Fruit fly (Drosophila melanogaster): Measurements from ENCODE around the gene CG17734.

Gene CG17734

DNA sequence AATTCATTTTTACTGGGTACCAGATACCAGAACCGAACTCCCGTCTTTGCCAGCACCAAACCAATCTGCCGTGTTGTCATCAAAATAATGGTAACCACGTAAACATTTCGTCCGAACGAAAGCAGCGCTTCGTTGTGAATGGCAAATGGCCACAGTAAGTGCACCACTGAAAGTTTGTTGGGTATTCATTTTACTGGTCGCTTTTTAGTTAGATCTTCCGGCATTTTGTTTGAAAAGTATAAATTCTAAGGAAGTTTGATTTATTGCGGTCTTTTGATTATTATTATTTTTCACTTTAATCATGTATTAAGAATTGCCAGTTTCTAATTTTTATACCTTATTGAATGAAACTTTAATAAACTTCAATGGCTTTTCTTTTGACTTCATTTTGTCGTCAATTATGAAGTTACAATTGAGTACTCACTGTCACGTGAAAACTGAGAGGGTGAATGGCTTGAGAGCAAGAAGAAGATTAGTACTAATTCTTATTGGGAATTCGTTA, 29.3 kb downstream of the CG17734 start, which contains the start of gene ZnT86D (continued):
- no peak for TF ChIP-seq sima (GFP tag; optimal IDR thresholded peaks at IDR 0.05)
- no peak for TF ChIP-seq Max (GFP tag; optimal IDR thresholded peaks at IDR 0.05)
- TF ChIP-seq Kr (GFP tag; optimal IDR thresholded peaks at IDR 0.05): no peak
- TF ChIP-seq hbn (GFP tag; IDR thresholded peaks at IDR 0.05; ENCODE audit: partially characterized antibody): no peak
- TF ChIP-seq CG12659 (GFP tag; optimal IDR thresholded peaks at IDR 0.05): peak; percentile 84
- no peak for TF ChIP-seq Scr (GFP tag; IDR thresholded peaks at IDR 0.05; ENCODE audit: partially characterized antibody)
- TF ChIP-seq ase (GFP tag; IDR thresholded peaks at IDR 0.05): no peak
- peak; percentile 2 for TF ChIP-seq CG17912 (GFP tag; optimal IDR thresholded peaks at IDR 0.05)
- peak; percentile 5 for TF ChIP-seq Atf-2 (GFP tag; optimal IDR thresholded peaks at IDR 0.05)
- TF ChIP-seq jigr1 (GFP tag; IDR thresholded peaks at IDR 0.05): no peak
- peak; percentile 47 for TF ChIP-seq CG30020 (tag; optimal IDR thresholded peaks at IDR 0.05)
- TF ChIP-seq CG6765 (GFP tag; optimal IDR thresholded peaks at IDR 0.05): no peak
- no peak for TF ChIP-seq Doc2 (GFP tag; IDR thresholded peaks at IDR 0.05)
- TF ChIP-seq CG4404 (GFP tag; IDR thresholded peaks at IDR 0.05): peak; percentile 61
- 0 out of 3 replicates have a peak, but pooled peaks have one; percentile 55 for TF ChIP-seq ci (GFP tag; IDR thresholded peaks at IDR 0.05)
- no peak for TF ChIP-seq CG8359 (GFP tag; optimal IDR thresholded peaks at IDR 0.05; ENCODE audit: borderline replicate concordance)
- no peak for TF ChIP-seq Jarid2 (GFP tag; optimal IDR thresholded peaks at IDR 0.05)
- TF ChIP-seq grau (tag; optimal IDR thresholded peaks at IDR 0.05): peak; percentile 99
- TF ChIP-seq CG4730 (GFP tag; IDR thresholded peaks at IDR 0.05): no peak
- peak; percentile 97 for TF ChIP-seq Ets65A (GFP tag)
- TF ChIP-seq Meics (GFP tag; optimal IDR thresholded peaks at IDR 0.05): peak; percentile 75
- no peak for TF ChIP-seq az2 (GFP tag; optimal IDR thresholded peaks at IDR 0.05)
- no peak for TF ChIP-seq HmgD (GFP tag; optimal IDR thresholded peaks at IDR 0.05)
- TF ChIP-seq CG31224 (GFP tag; IDR thresholded peaks at IDR 0.05): no peak
- no peak for TF ChIP-seq gcm2 (GFP tag; optimal IDR thresholded peaks at IDR 0.05)
- peak; percentile 61 for TF ChIP-seq CG15514 (GFP tag; optimal IDR thresholded peaks at IDR 0.05)
- TF ChIP-seq CG3065 (GFP tag; optimal IDR thresholded peaks at IDR 0.05): no peak
- TF ChIP-seq Dip2 (GFP tag; IDR thresholded peaks at IDR 0.05): no peak
- no peak for TF ChIP-seq cas (GFP tag; IDR thresholded peaks at IDR 0.05)
- no peak for TF ChIP-seq zfh1 (GFP tag; IDR thresholded peaks at IDR 0.05)
- TF ChIP-seq grn (GFP tag; optimal IDR thresholded peaks at IDR 0.05): no peak
- TF ChIP-seq ab (GFP tag; optimal IDR thresholded peaks at IDR 0.05): no peak
- TF ChIP-seq Opbp (GFP tag; IDR thresholded peaks at IDR 0.05; ENCODE audit: partially characterized antibody): no peak
- no peak for TF ChIP-seq Trl (optimal IDR thresholded peaks at IDR 0.05)
- TF ChIP-seq Trl (GFP tag; optimal IDR thresholded peaks at IDR 0.05): no peak
- peak; percentile 50 for TF ChIP-seq caup (GFP tag; optimal IDR thresholded peaks at IDR 0.05; ENCODE audit: severe bottlenecking)
- peak; percentile 90 for TF ChIP-seq sens (GFP tag)
- peak; percentile 21 for TF ChIP-seq CG15011 (GFP tag; optimal IDR thresholded peaks at IDR 0.05)
- TF ChIP-seq dan (GFP tag; IDR thresholded peaks at IDR 0.05): no peak
- peak; percentile 72 for TF ChIP-seq CG15269 (tag; optimal IDR thresholded peaks at IDR 0.05)
- TF ChIP-seq run (tag; optimal IDR thresholded peaks at IDR 0.05): no peak
- peak; percentile 75 for TF ChIP-seq CG12391 (tag; optimal IDR thresholded peaks at IDR 0.05)
- TF ChIP-seq odd (GFP tag; optimal IDR thresholded peaks at IDR 0.05): peak; percentile 37
- TF ChIP-seq CG10462 (GFP tag; optimal IDR thresholded peaks at IDR 0.05): no peak
- no peak for TF ChIP-seq ttk (GFP tag; IDR thresholded peaks at IDR 0.05)
- TF ChIP-seq slbo (GFP tag; IDR thresholded peaks at IDR 0.05): peak; percentile 70
- TF ChIP-seq Bgb (GFP tag; IDR thresholded peaks at IDR 0.05; ENCODE audit: partially characterized antibody): no peak
- TF ChIP-seq sr (GFP tag; IDR thresholded peaks at IDR 0.05): no peak
- TF ChIP-seq CG16813 (GFP tag; IDR thresholded peaks at IDR 0.05; ENCODE audit: partially characterized antibody): no peak
- TF ChIP-seq Ssrp (tag; optimal IDR thresholded peaks at IDR 0.05): peak; percentile 36
- peak; percentile 35 for TF ChIP-seq Camta (GFP tag; optimal IDR thresholded peaks at IDR 0.05)
- peak; percentile 78 for TF ChIP-seq gem (tag; optimal IDR thresholded peaks at IDR 0.05)
